Worm (Caenorhabditis elegans) whole organism, L2 larva: ENCODE measurements around the gene ekl-6.

Source experiments
- R02D3.7 ChIP-seq: fragments of 150-350 bp; optimal IDR thresholded peaks from 2 replicates; lab custom pipeline; 2014; ENCODE audit warnings: missing biosample characterization, missing genetic modification characterization
- Y55F3AM.14 ChIP-seq: fragments of 200-800 bp; sonication (Bioruptor generic); optimal IDR thresholded peaks from 2 replicates; lab custom pipeline; 2018; ENCODE audit warnings: mild to moderate bottlenecking, missing genetic modification characterization, missing compliant biosample characterization
- ama-1 ChIP-seq: fragments of 150-350 bp; optimal IDR thresholded peaks from 2 replicates; lab custom pipeline; 2018; ENCODE audit warnings: inconsistent platforms
- blmp-1 ChIP-seq: sonication (generic microtip); optimal IDR thresholded peaks from 2 replicates; lab custom pipeline; 2017; ENCODE audit warnings: missing genetic modification characterization, mild to moderate bottlenecking, missing compliant biosample characterization, antibody characterized with exemption, moderate library complexity; ENCODE audit not compliant: insufficient read depth
- ceh-16 ChIP-seq: fragments of 150-350 bp; optimal IDR thresholded peaks from 2 replicates; lab custom pipeline; 2014; ENCODE audit warnings: missing biosample characterization, missing genetic modification characterization
- ceh-82 ChIP-seq: fragments of 150-350 bp; optimal IDR thresholded peaks from 2 replicates; lab custom pipeline; 2014; ENCODE audit warnings: missing biosample characterization, missing genetic modification characterization
- crh-2 ChIP-seq: sonication (generic microtip); optimal IDR thresholded peaks from 2 replicates; lab custom pipeline; 2017; ENCODE audit warnings: missing biosample characterization, missing genetic modification characterization
- dmd-4 ChIP-seq: sonication (generic microtip); optimal IDR thresholded peaks from 2 replicates; lab custom pipeline; 2017; ENCODE audit warnings: missing biosample characterization, missing genetic modification characterization
- gmeb-1 ChIP-seq: fragments of 150-350 bp; optimal IDR thresholded peaks from 2 replicates; lab custom pipeline; 2014; ENCODE audit warnings: missing biosample characterization, missing genetic modification characterization
- lin-11 ChIP-seq: fragments of 150-350 bp; sonication (generic microtip); optimal IDR thresholded peaks from 2 replicates; lab custom pipeline; 2014; ENCODE audit warnings: missing biosample characterization, missing genetic modification characterization, inconsistent platforms, mixed read lengths
- lin-13 ChIP-seq: fragments of 150-350 bp; optimal IDR thresholded peaks from 2 replicates; lab custom pipeline; 2014; ENCODE audit warnings: missing biosample characterization, missing genetic modification reagents, missing genetic modification characterization
- lin-39 ChIP-seq: fragments of 150-350 bp; optimal IDR thresholded peaks from 2 replicates; lab custom pipeline; 2014; ENCODE audit warnings: missing biosample characterization, missing genetic modification reagents, missing genetic modification characterization
- lsy-2 ChIP-seq, 2 experiments: fragments of 150-350 bp in 1 of 2; sonication (generic microtip) in 1 of 2; optimal IDR thresholded peaks; 2 replicates each; lab custom pipeline; 2014 to 2017; ENCODE audit warnings: missing biosample characterization in 2 of 2, missing genetic modification characterization in 2 of 2
- mbf-1 ChIP-seq: sonication (generic microtip); optimal IDR thresholded peaks from 2 replicates; lab custom pipeline; 2017; ENCODE audit warnings: missing biosample characterization, missing genetic modification characterization
- mdl-1 ChIP-seq, 2 experiments: fragments of 150-350 bp in 1 of 2; sonication (generic microtip) in 1 of 2; optimal IDR thresholded peaks; 2 replicates each; lab custom pipeline; 2017; ENCODE audit warnings: missing biosample characterization in 2 of 2, missing genetic modification characterization in 2 of 2
- nhr-10 ChIP-seq: sonication (generic microtip); optimal IDR thresholded peaks from 2 replicates; lab custom pipeline; 2017; ENCODE audit warnings: missing biosample characterization, missing genetic modification characterization
- nhr-11 ChIP-seq: fragments of 150-350 bp; optimal IDR thresholded peaks from 2 replicates; lab custom pipeline; 2014; ENCODE audit warnings: missing biosample characterization, missing genetic modification characterization
- nhr-12 ChIP-seq: fragments of 150-350 bp; optimal IDR thresholded peaks from 2 replicates; lab custom pipeline; 2014; ENCODE audit warnings: missing biosample characterization, missing genetic modification characterization
- nhr-21 ChIP-seq: fragments of 150-350 bp; optimal IDR thresholded peaks from 2 replicates; lab custom pipeline; 2014; ENCODE audit warnings: missing biosample characterization, missing genetic modification characterization
- nhr-23 ChIP-seq: fragments of 150-350 bp; optimal IDR thresholded peaks from 2 replicates; lab custom pipeline; 2014; ENCODE audit warnings: missing biosample characterization, missing genetic modification reagents, missing genetic modification characterization
- nhr-6 ChIP-seq: fragments of 150-350 bp; optimal IDR thresholded peaks from 2 replicates; lab custom pipeline; 2014; ENCODE audit warnings: missing biosample characterization, missing genetic modification characterization
- nhr-77 ChIP-seq: fragments of 150-350 bp; optimal IDR thresholded peaks from 2 replicates; lab custom pipeline; 2014; ENCODE audit warnings: missing biosample characterization, missing genetic modification characterization
- peb-1 ChIP-seq: fragments of 150-350 bp; optimal IDR thresholded peaks from 2 replicates; lab custom pipeline; 2014; ENCODE audit warnings: missing biosample characterization, missing genetic modification characterization
- sem-4 ChIP-seq: fragments of 150-350 bp; optimal IDR thresholded peaks from 2 replicates; lab custom pipeline; 2014; ENCODE audit warnings: missing biosample characterization, missing genetic modification reagents, missing genetic modification characterization
- skn-1 ChIP-seq: sonication (generic microtip); optimal IDR thresholded peaks from 2 replicates; lab custom pipeline; 2017; ENCODE audit warnings: missing biosample characterization, missing genetic modification characterization
- sma-3 ChIP-seq: sonication (generic microtip); optimal IDR thresholded peaks from 2 replicates; lab custom pipeline; 2016; ENCODE audit warnings: missing genetic modification reagents, missing genetic modification characterization, missing compliant biosample characterization
- sma-9 ChIP-seq, 2 experiments: fragments of 150-350 bp in 1 of 2; sonication (generic microtip) in 1 of 2; optimal IDR thresholded peaks; 2 replicates each; lab custom pipeline; 2014 to 2016; ENCODE audit warnings: missing genetic modification characterization in 2 of 2, mild to moderate bottlenecking in 1 of 2, missing biosample characterization in 1 of 2, missing compliant biosample characterization in 1 of 2, missing genetic modification reagents in 1 of 2, moderate library complexity in 1 of 2
- snpc-4 ChIP-seq: fragments of 150-350 bp; optimal IDR thresholded peaks from 2 replicates; lab custom pipeline; 2014; ENCODE audit warnings: missing biosample characterization, missing genetic modification characterization
- unc-39 ChIP-seq: fragments of 150-350 bp; optimal IDR thresholded peaks from 2 replicates; lab custom pipeline; 2014; ENCODE audit warnings: missing biosample characterization, missing genetic modification characterization
- unc-55 ChIP-seq: fragments of 150-350 bp; sonication (generic microtip); optimal IDR thresholded peaks from 3 replicates; lab custom pipeline; 2014; ENCODE audit warnings: missing biosample characterization, missing genetic modification reagents, missing genetic modification characterization
- zag-1 ChIP-seq: fragments of 150-350 bp; optimal IDR thresholded peaks from 2 replicates; lab custom pipeline; 2014; ENCODE audit warnings: missing biosample characterization, missing genetic modification characterization
- ztf-4 ChIP-seq: fragments of 150-350 bp; optimal IDR thresholded peaks from 2 replicates; lab custom pipeline; 2014; ENCODE audit warnings: missing biosample characterization, missing genetic modification characterization

The ekl-6 gene

DNA sequence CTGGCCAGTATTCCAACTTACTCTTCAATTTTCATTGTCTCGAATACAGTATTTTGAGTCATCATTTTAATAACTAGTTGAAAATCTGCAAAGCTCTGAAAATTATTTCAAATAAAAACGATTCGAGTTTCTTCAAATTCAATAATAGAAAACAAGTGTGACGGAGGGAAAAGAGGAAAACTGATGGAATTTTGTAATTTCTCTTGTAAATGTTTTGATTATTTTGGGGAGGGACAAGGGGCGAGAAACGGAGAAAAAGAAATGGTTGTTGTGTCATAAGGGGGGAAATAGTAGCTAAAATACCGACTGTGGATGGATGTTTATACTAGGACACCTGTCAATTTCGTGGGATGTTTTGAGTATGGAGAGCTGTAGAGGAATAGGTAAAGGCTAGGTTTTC lies 13.9 kb downstream of the ekl-6 start, which contains the start of gene T16G12.9:
Gene T16G12.9, minus strand, starts transcription at position 101 of the 400 bp plus-strand sequence.
- TF ChIP-seq ceh-82 (tag; lab: Kevin White, UChicago) (no peak), nhr-11 (no peak), mdl-1 (tag; optimal IDR thresholded peaks at IDR 0.05; lab: Kevin White, UChicago) (no peak), sma-9 (GFP tag; optimal IDR thresholded peaks at IDR 0.05; lab: Kevin White, UChicago) (no peak), sma-9 (tag; optimal IDR thresholded peaks at IDR 0.05; lab: Kevin White, UChicago) (no peak), lin-11 (no peak)
- TF ChIP-seq, all 48 proteins: peak for 0

DNA sequence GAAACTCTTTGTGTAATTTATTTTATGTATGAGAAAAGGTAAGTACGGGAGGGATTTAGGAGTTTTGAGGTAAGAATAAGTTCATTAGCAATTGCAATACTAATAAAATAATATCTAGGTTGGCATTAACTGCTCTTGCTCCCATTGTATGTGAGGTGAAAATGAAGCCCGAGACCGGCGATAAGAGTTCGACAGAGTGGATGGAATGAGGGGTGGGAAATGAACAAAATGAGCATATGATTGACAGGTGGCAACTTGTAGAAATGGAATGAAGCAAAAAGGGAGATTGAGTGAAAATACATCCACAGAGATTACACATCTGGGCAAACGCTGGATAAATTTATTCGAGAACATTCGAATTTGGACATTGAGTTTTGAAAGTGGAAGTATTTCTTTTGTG lies 14.6 kb downstream of the ekl-6 start:
- no peak for TF ChIP-seq nhr-12 (tag; lab: Kevin White, UChicago)
- no peak for TF ChIP-seq ceh-82 (tag; lab: Kevin White, UChicago)
- TF ChIP-seq unc-39 (tag; lab: Kevin White, UChicago): no peak
- TF ChIP-seq ztf-4 (tag; lab: Kevin White, UChicago): no peak
- no peak for TF ChIP-seq snpc-4 (tag; lab: Kevin White, UChicago)
- no peak for TF ChIP-seq unc-55 (GFP tag; lab: Kevin White, UChicago)
- TF ChIP-seq sma-3 (GFP tag; lab: Kevin White, UChicago): no peak
- TF ChIP-seq dmd-4: no peak
- no peak for TF ChIP-seq lin-13 (GFP tag; lab: Kevin White, UChicago)
- TF ChIP-seq lsy-2 (tag; optimal IDR thresholded peaks at IDR 0.05; lab: Kevin White, UChicago): no peak
- no peak for TF ChIP-seq Y55F3AM.14 (GFP tag; lab: Kevin White, UChicago)
- TF ChIP-seq skn-1 (tag; lab: Kevin White, UChicago): no peak
- TF ChIP-seq nhr-21 (tag; lab: Kevin White, UChicago): no peak
- TF ChIP-seq lin-11: no peak
- TF ChIP-seq lin-39 (tag; lab: Kevin White, UChicago): no peak

DNA sequence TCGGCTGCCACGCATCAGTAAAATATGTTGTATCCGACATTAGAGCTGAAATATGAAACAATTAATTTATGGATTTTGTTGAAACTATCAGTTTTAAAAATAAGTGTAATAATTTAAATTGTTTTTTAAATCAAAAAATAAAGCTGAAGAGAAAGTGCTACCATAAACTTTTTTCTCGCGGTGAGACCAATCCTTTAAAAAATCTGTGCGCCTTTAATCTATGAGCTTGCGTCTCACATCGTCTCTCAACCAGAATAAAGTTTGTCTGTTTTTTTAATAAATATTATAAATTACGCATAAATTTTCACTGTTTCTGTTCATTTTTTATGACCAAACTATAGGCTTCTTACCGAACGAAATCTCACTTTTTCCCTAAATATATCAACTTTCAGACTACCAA lies 19.0 kb downstream of the ekl-6 start, which contains the start of gene T16H12.3:
Gene T16H12.3, minus strand, starts transcription at position 51 of the 400 bp plus-strand sequence.
- TF ChIP-seq nhr-6 (tag; lab: Kevin White, UChicago) (no peak), nhr-10 (no peak), lin-13 (GFP tag; lab: Kevin White, UChicago) (no peak), ceh-16 (tag; lab: Kevin White, UChicago) (no peak), nhr-12 (tag; lab: Kevin White, UChicago) (no peak), gmeb-1 (no peak), lin-39 (tag; lab: Kevin White, UChicago) (no peak), nhr-21 (tag; lab: Kevin White, UChicago) (no peak), sem-4 (tag; lab: Kevin White, UChicago) (no peak), unc-39 (tag; lab: Kevin White, UChicago) (no peak), nhr-77 (tag; lab: Kevin White, UChicago) (no peak), nhr-23 (tag; lab: Kevin White, UChicago) (no peak), snpc-4 (tag; lab: Kevin White, UChicago) (no peak), crh-2 (tag; lab: Kevin White, UChicago) (no peak), blmp-1 (tag; lab: Kevin White, UChicago) (no peak), peb-1 (no peak), ama-1 (no peak), R02D3.7 (tag; lab: Kevin White, UChicago) (no peak), sma-3 (GFP tag; lab: Kevin White, UChicago) (no peak)
- TF ChIP-seq, all 48 proteins: peak for 0

DNA sequence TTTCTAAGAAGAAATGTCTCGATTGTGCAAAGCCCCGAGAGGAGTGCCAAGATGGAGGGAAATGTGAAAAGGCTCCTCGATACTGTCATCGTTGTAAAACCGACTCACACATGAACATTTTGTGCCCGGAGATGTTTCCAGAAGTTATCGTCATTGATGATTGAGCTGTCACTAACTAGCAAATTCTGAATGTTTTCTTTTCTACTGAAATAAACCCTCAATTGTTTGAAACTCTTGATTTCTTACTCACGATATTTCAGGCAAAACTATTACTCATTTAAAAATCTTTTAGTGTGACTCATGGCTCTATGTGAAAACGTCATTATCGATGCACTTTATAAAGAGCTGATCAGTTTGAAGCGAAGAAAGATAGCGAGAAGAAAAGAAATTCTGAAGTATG lies 20.9 kb downstream of the ekl-6 start, which contains the start of gene T16H12.13:
Gene T16H12.13, plus strand, starts transcription at position 301 of the 400 bp plus-strand sequence.
- TF ChIP-seq sem-4 (tag; lab: Kevin White, UChicago): no peak
- TF ChIP-seq zag-1 (tag; lab: Kevin White, UChicago): no peak
- TF ChIP-seq nhr-10: no peak

- TF ChIP-seq dmd-4 (no peak), nhr-77 (tag; lab: Kevin White, UChicago) (no peak), R02D3.7 (tag; lab: Kevin White, UChicago) (no peak), mbf-1 (tag; lab: Kevin White, UChicago) (no peak), lin-13 (GFP tag; lab: Kevin White, UChicago) (no peak)
Observed at ce11 chrIII:10085574-10085973, 21.4 kb downstream of the ekl-6 start.
